Worm (Caenorhabditis elegans): ENCODE results near the gene Y57G11C.5.

DNA sequence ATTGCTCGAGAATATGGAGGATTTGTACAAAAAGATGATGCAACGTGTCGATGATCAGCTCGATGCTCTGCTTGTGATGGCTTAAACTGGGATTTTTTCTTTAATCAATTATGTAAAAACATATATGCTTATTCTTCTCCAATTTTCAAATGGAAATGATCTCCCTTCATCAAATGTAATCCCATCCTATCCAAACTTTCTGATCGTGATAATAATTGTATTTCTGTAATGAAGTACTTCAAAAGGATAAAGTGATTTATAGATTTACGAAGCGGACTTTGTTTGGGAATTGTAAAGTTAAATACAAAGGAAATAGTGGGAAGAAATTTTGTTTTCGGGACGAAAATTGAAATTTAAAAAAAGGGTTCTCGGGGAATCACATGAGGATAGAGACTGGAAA, 25.3 kb upstream of the Y57G11C.5 start:
- TF ChIP-seq ama-1 (optimal IDR thresholded peaks at IDR 0.05), result no peak
- no peak for TF ChIP-seq F13C5.2 (tag; optimal IDR thresholded peaks at IDR 0.05)
- no peak for TF ChIP-seq flt-1 (GFP tag; IDR thresholded peaks at IDR 0.05)
- no peak for TF ChIP-seq tbx-11 (GFP tag; IDR thresholded peaks at IDR 0.05)

Measured in whole organism, early embryonic.